Worm (Caenorhabditis elegans): ENCODE results near the gene ceh-99.

- TF ChIP-seq bed-2 (GFP tag; IDR thresholded peaks at IDR 0.05) (no peak), ama-1 (optimal IDR thresholded peaks at IDR 0.05) (no peak), ama-1 (GFP tag; optimal IDR thresholded peaks at IDR 0.05) (no peak), cebp-2 (GFP tag; IDR thresholded peaks at IDR 0.05) (no peak), tlf-1 (GFP tag; optimal IDR thresholded peaks at IDR 0.05) (no peak)
Observed at ce11 chrII:12482622-12483021, 37.2 kb upstream of the ceh-99 start, which contains the start of gene fbxb-102.
